Fruit fly (Drosophila melanogaster): ENCODE results near the gene Oga.

DNA sequence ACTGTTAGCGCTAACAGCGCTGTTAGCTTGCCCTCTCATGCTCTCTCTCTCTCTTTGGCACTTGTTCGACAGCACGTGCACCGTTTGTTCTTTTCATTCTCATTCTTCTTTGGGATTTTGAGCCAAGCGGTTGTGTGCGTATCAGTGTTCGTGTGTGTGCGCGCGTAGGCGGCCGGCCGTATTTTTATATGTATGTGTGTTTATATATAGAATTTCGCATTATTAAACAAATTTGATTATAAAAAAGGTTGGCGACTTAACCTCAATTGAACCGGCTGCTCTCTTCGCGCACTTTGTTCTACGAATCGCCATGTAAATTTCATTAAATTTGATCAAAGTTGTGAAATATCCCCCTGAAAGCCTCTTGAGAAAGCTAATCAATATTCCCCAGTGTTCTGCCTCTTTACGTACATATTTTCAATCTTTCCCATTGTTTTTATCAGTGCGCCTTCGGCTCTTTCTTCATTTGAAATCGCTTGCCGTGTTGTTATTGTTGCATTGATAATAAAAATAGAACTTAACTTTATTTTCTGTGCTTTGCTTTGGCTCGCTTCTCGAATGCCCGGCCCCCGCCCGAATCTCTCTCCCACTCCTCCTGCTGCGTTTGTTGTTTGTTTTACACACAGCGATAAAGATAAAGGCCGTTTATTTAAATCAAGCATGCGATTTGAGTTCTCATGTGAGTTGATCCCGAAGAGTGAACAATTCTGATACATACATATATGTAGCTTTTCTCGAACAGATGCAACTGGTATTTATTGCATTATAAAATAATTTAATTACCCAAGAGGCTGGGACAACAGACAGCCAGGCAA is 19.6 kb upstream of the Oga start:
- TF ChIP-seq CG8478 (optimal IDR thresholded peaks at IDR 0.05): no peak
- no peak for TF ChIP-seq Dll (optimal IDR thresholded peaks at IDR 0.05)
- TF ChIP-seq pan (optimal IDR thresholded peaks at IDR 0.05): no peak
- no peak for TF ChIP-seq usp (GFP tag; optimal IDR thresholded peaks at IDR 0.05)
- TF ChIP-seq psq (optimal IDR thresholded peaks at IDR 0.05): no peak
